Fruit fly (Drosophila melanogaster) whole organism, prepupa: ENCODE results near the gene CG10137.

ENCODE experiments used
- Blimp-1 ChIP-seq: fragments of 200-800 bp; sonication (Bioruptor generic); optimal IDR thresholded peaks from 3 replicates; lab custom pipeline; 2017; ENCODE audit warnings: missing biosample characterization, missing genetic modification characterization, mild to moderate bottlenecking, moderate library complexity, missing genetic modification reagents
- CG10631 ChIP-seq: fragments of 200-800 bp; sonication (Bioruptor generic); optimal IDR thresholded peaks from 2 replicates; lab custom pipeline; 2016; ENCODE audit warnings: missing biosample characterization, missing genetic modification characterization
- CG10669 ChIP-seq: fragments of 200-800 bp; sonication (Bioruptor generic); optimal IDR thresholded peaks from 3 replicates; lab custom pipeline; 2018; ENCODE audit warnings: missing biosample characterization, mild to moderate bottlenecking, missing genetic modification characterization, moderate library complexity
- CG11762 ChIP-seq: fragments of 200-800 bp; sonication (Bioruptor generic); optimal IDR thresholded peaks from 3 replicates; lab custom pipeline; 2016; ENCODE audit warnings: missing biosample characterization, missing genetic modification characterization; ENCODE audit not compliant: insufficient read depth
- CG11902 ChIP-seq: fragments of 200-800 bp; sonication (Bioruptor generic); optimal IDR thresholded peaks from 3 replicates; lab custom pipeline; 2016; ENCODE audit warnings: missing biosample characterization, missing genetic modification characterization
- CG15336 ChIP-seq: fragments of 200-800 bp; sonication (Bioruptor generic); IDR thresholded peaks from 2 replicates; pipeline ENCODE4 v1.3.6; 2022; ENCODE audit warnings: missing biosample characterization, missing genetic modification characterization
- CG3032 ChIP-seq: fragments of 200-800 bp; optimal IDR thresholded peaks from 2 replicates; lab custom pipeline; 2019; ENCODE audit warnings: missing biosample characterization, mild to moderate bottlenecking, missing genetic modification characterization, moderate library complexity
- CG31627 ChIP-seq: fragments of 200-800 bp; sonication (Bioruptor generic); optimal IDR thresholded peaks from 3 replicates; lab custom pipeline; 2016; ENCODE audit warnings: missing biosample characterization, missing genetic modification characterization
- CG32006 ChIP-seq: fragments of 200-800 bp; sonication (Bioruptor generic); optimal IDR thresholded peaks from 3 replicates; lab custom pipeline; 2017; ENCODE audit warnings: missing biosample characterization, mild to moderate bottlenecking, missing genetic modification characterization
- CG6163 ChIP-seq: fragments of 200-800 bp; sonication (Bioruptor generic); IDR thresholded peaks from 3 replicates; pipeline ENCODE4 v1.3.6; 2022; ENCODE audit warnings: missing biosample characterization, missing genetic modification characterization
- CG6276 ChIP-seq: fragments of 200-800 bp; sonication (Bioruptor generic); optimal IDR thresholded peaks from 2 replicates; lab custom pipeline; 2017; ENCODE audit warnings: missing biosample characterization, mild to moderate bottlenecking, missing genetic modification characterization
- CG6808 ChIP-seq: fragments of 200-800 bp; sonication (Bioruptor generic); optimal IDR thresholded peaks from 3 replicates; lab custom pipeline; 2017; ENCODE audit warnings: missing biosample characterization, missing genetic modification characterization, mild to moderate bottlenecking, moderate library complexity, missing genetic modification reagents
- CG6854 ChIP-seq: fragments of 200-800 bp; sonication (Bioruptor generic); optimal IDR thresholded peaks from 2 replicates; lab custom pipeline; 2017; ENCODE audit warnings: missing biosample characterization, mild to moderate bottlenecking, missing genetic modification characterization
- CG7368 ChIP-seq: fragments of 200-800 bp; sonication (Bioruptor generic); optimal IDR thresholded peaks from 3 replicates; lab custom pipeline; 2016; ENCODE audit warnings: missing biosample characterization, missing genetic modification characterization
- CG8119 ChIP-seq: fragments of 200-800 bp; sonication (Bioruptor generic); IDR thresholded peaks from 3 replicates; pipeline ENCODE4 v1.3.6; 2022; ENCODE audit warnings: missing biosample characterization, missing genetic modification characterization
- CG8319 ChIP-seq: fragments of 200-800 bp; sonication (Bioruptor generic); optimal IDR thresholded peaks from 3 replicates; lab custom pipeline; 2016; ENCODE audit warnings: missing biosample characterization, missing genetic modification characterization
- CG9139 ChIP-seq: fragments of 200-800 bp; sonication (Bioruptor generic); optimal IDR thresholded peaks from 3 replicates; lab custom pipeline; 2017; ENCODE audit warnings: missing biosample characterization, mild to moderate bottlenecking, missing genetic modification characterization
- Eip75B ChIP-seq: fragments of 200-800 bp; sonication (Bioruptor generic); optimal IDR thresholded peaks from 3 replicates; lab custom pipeline; 2016; ENCODE audit warnings: missing biosample characterization, missing genetic modification characterization
- Eip78C ChIP-seq: fragments of 200-800 bp; sonication (Bioruptor generic); peaks from one replicate; lab custom pipeline; 2016; ENCODE audit warnings: missing biosample characterization, missing genetic modification characterization
- Eip93F ChIP-seq: fragments of 200-800 bp; sonication (Bioruptor generic); optimal IDR thresholded peaks from 2 replicates; lab custom pipeline; 2016; ENCODE audit warnings: missing biosample characterization, mild to moderate bottlenecking, missing genetic modification characterization
- Ets21C ChIP-seq: fragments of 200-800 bp; sonication (Bioruptor generic); optimal IDR thresholded peaks from 3 replicates; lab custom pipeline; 2016; ENCODE audit warnings: missing biosample characterization, missing genetic modification characterization
- Ets96B ChIP-seq: fragments of 200-800 bp; optimal IDR thresholded peaks from 2 replicates; lab custom pipeline; 2019; ENCODE audit warnings: missing biosample characterization, mild to moderate bottlenecking, missing genetic modification characterization, moderate library complexity
- Gug ChIP-seq: fragments of 200-800 bp; sonication (Bioruptor generic); IDR thresholded peaks from 2 replicates; pipeline ENCODE4 v1.3.6; 2022; ENCODE audit warnings: missing biosample characterization, missing genetic modification characterization
- Hr39 ChIP-seq: fragments of 200-800 bp; sonication (Bioruptor generic); optimal IDR thresholded peaks from 2 replicates; lab custom pipeline; 2016; ENCODE audit warnings: missing biosample characterization, missing genetic modification characterization
- achi ChIP-seq: fragments of 200-800 bp; sonication (Bioruptor generic); optimal IDR thresholded peaks from 3 replicates; lab custom pipeline; 2016; ENCODE audit warnings: missing biosample characterization, missing genetic modification characterization
- dsx ChIP-seq: fragments of 200-800 bp; optimal IDR thresholded peaks from 3 replicates; lab custom pipeline; 2019; ENCODE audit warnings: missing biosample characterization, mild to moderate bottlenecking, missing genetic modification characterization, moderate library complexity; ENCODE audit not compliant: poor library complexity, severe bottlenecking
- eg ChIP-seq: fragments of 200-800 bp; sonication (Bioruptor generic); IDR thresholded peaks from 3 replicates; pipeline ENCODE4 v1.3.6; 2022; ENCODE audit warnings: missing biosample characterization, missing genetic modification characterization
- esn ChIP-seq: fragments of 200-800 bp; sonication (Bioruptor generic); optimal IDR thresholded peaks from 2 replicates; lab custom pipeline; 2016; ENCODE audit warnings: missing biosample characterization, mild to moderate bottlenecking, missing genetic modification characterization, moderate library complexity
- fd85E ChIP-seq: fragments of 200-800 bp; sonication (Bioruptor generic); optimal IDR thresholded peaks from 3 replicates; lab custom pipeline; 2016; ENCODE audit warnings: missing biosample characterization, missing genetic modification characterization
- lz ChIP-seq: fragments of 200-800 bp; sonication (Bioruptor generic); optimal IDR thresholded peaks from 3 replicates; lab custom pipeline; 2016; ENCODE audit warnings: missing biosample characterization, missing genetic modification characterization
- ss ChIP-seq, 2 experiments: fragments of 200-800 bp; sonication (Bioruptor generic); optimal IDR thresholded peaks; 2 replicates in 1 of 2; 3 replicates in 1 of 2; lab custom pipeline; 2017 to 2018; ENCODE audit warnings: mild to moderate bottlenecking in 2 of 2, missing biosample characterization in 2 of 2, missing genetic modification characterization in 2 of 2, moderate library complexity in 1 of 2
- svp ChIP-seq: fragments of 200-800 bp; sonication (Bioruptor generic); peaks from one replicate; lab custom pipeline; 2016; ENCODE audit warnings: missing biosample characterization, missing genetic modification characterization
- topi ChIP-seq: fragments of 200-800 bp; sonication (Bioruptor generic); optimal IDR thresholded peaks from 3 replicates; lab custom pipeline; 2016; ENCODE audit warnings: missing biosample characterization, missing genetic modification characterization

The CG10137 gene

dm6 chr2L:19489997-19490461 lies 36.5 kb upstream of the CG10137 start, which contains the start of the genes CG10194 and CG18094 (continued):
- TF ChIP-seq Eip93F (peak; percentile 1), CG8319 (peak; percentile 7), CG32006 (no peak), Eip78C (GFP tag; lab: Kevin White, UChicago) (no peak), CG9139 (GFP tag; lab: Kevin White, UChicago) (no peak), Hr39 (GFP tag; lab: Kevin White, UChicago) (no peak), dsx (GFP tag; lab: Kevin White, UChicago) (no peak), ss (GFP tag; optimal IDR thresholded peaks at IDR 0.05; lab: Kevin White, UChicago) (no peak), CG10669 (GFP tag; lab: Kevin White, UChicago) (no peak), Ets96B (tag; lab: Kevin White, UChicago) (no peak), Ets21C (GFP tag; lab: Kevin White, UChicago) (no peak), fd85E (GFP tag; lab: Kevin White, UChicago) (no peak), CG6276 (no peak), CG10631 (GFP tag; lab: Kevin White, UChicago) (no peak), CG11762 (GFP tag; lab: Kevin White, UChicago) (no peak)
- TF ChIP-seq, all 60 proteins: peak for 19

dm6 chr2L:19492934-19493686 lies 33.4 kb upstream of the CG10137 start, which contains the start of the genes swm and Ctu2:
swm (plus strand) TSS chr2L:19493251.
Ctu2 (minus strand) TSS chr2L:19493253.
- TF ChIP-seq esn (peak; percentile 41), achi (peak; percentile 58), CG10631 (GFP tag; lab: Kevin White, UChicago) (no peak), eg (GFP tag; lab: Robert Waterston, UW) (peak; percentile 40; the same call in 1 of the 3 replicates), CG6808 (no peak), CG8119 (GFP tag; lab: Robert Waterston, UW) (peak; percentile 50; the same call in 1 of the 3 replicates), lz (GFP tag; lab: Kevin White, UChicago) (peak; percentile 37), svp (GFP tag; lab: Kevin White, UChicago) (peak; percentile 71), CG3032 (tag; lab: Kevin White, UChicago) (peak; percentile 72), Gug (peak; percentile 42), Blimp-1 (no peak), CG31627 (GFP tag; lab: Kevin White, UChicago) (peak; percentile 8)

- TF ChIP-seq Gug, result no peak
- no peak for TF ChIP-seq CG15336 (GFP tag; lab: Robert Waterston, UW)
- TF ChIP-seq fd85E (GFP tag; lab: Kevin White, UChicago), result no peak
- TF ChIP-seq CG10669 (GFP tag; lab: Kevin White, UChicago), result no peak
- TF ChIP-seq Eip75B, result no peak
- TF ChIP-seq svp (GFP tag; lab: Kevin White, UChicago), result no peak
- no peak for TF ChIP-seq CG7368
These were observed 28.5 kb upstream of the CG10137 start, which contains the start of gene Top3alpha for dm6 chr2L:19497983-19498382. Top3alpha (plus strand) TSS chr2L:19498168.

- no peak for TF ChIP-seq CG8119 (GFP tag; lab: Robert Waterston, UW)
- no peak for TF ChIP-seq CG6163 (GFP tag; lab: Robert Waterston, UW)
- no peak for TF ChIP-seq topi (GFP tag; lab: Kevin White, UChicago)
- no peak for TF ChIP-seq CG11902
- no peak for TF ChIP-seq CG6854 (GFP tag; lab: Kevin White, UChicago)
These were observed 20.2 kb upstream of the CG10137 start for dm6 chr2L:19506323-19506722.
